Worm (Caenorhabditis elegans) whole organism, L4/young adult: ENCODE data around the gene exos-7.

Experiments
- W03F9.2 ChIP-seq: fragments of 150-350 bp; optimal IDR thresholded peaks from 2 replicates; lab custom pipeline; 2014; ENCODE audit warnings: missing biosample characterization, missing genetic modification characterization
- dao-5 ChIP-seq: sonication (generic microtip); optimal IDR thresholded peaks from 2 replicates; lab custom pipeline; 2016; ENCODE audit warnings: missing genotype, missing genetic modification characterization, moderate library complexity, missing compliant biosample characterization
- him-1 ChIP-seq: sonication (generic microtip); optimal IDR thresholded peaks from 2 replicates; lab custom pipeline; 2016; ENCODE audit warnings: missing genotype, missing genetic modification reagents, missing genetic modification characterization, missing compliant biosample characterization

DNA sequence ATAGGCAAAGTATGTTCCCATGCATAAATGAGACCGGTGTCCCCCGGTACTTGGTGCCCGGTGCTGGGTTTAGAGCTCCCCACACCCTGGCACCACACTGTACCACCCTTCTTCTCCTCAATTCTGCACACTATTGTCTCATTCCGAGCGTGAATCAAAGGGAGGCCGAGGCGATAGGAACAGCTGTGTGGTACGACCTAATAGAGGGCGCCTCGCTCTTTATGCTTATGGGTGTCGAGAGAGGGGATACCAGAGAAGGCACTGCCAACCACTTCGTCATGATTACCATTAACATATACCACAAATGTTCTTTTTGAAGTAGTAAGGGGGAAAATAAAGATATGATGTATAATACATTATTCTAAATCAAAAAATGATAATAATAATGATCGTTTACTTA lies 32.0 kb downstream of the exos-7 start:
- TF ChIP-seq him-1 (tag; lab: Kevin White, UChicago) (no peak), W03F9.2 (tag; lab: Kevin White, UChicago) (no peak), dao-5 (no peak)
